Worm (Caenorhabditis elegans) whole organism, L2 larva: ENCODE measurements around the gene cyp-31A5.

ENCODE experiments used
- C34F6.9 ChIP-seq: fragments of 150-350 bp; optimal IDR thresholded peaks from 2 replicates; lab custom pipeline; 2014; ENCODE audit warnings: missing biosample characterization, missing genetic modification characterization
- R02D3.7 ChIP-seq: fragments of 150-350 bp; optimal IDR thresholded peaks from 2 replicates; lab custom pipeline; 2014; ENCODE audit warnings: missing biosample characterization, missing genetic modification characterization
- ZK546.5 ChIP-seq: sonication (generic microtip); optimal IDR thresholded peaks from 2 replicates; lab custom pipeline; 2017; ENCODE audit warnings: missing biosample characterization, missing genetic modification characterization
- aly-2 ChIP-seq: fragments of 150-350 bp; optimal IDR thresholded peaks from 2 replicates; lab custom pipeline; 2014; ENCODE audit warnings: missing biosample characterization, missing genetic modification characterization
- ceh-16 ChIP-seq: fragments of 150-350 bp; optimal IDR thresholded peaks from 2 replicates; lab custom pipeline; 2014; ENCODE audit warnings: missing biosample characterization, missing genetic modification characterization
- crh-2 ChIP-seq: sonication (generic microtip); optimal IDR thresholded peaks from 2 replicates; lab custom pipeline; 2017; ENCODE audit warnings: missing biosample characterization, missing genetic modification characterization
- elt-1 ChIP-seq: fragments of 150-350 bp; optimal IDR thresholded peaks from 2 replicates; lab custom pipeline; 2014; ENCODE audit warnings: missing biosample characterization, missing genetic modification characterization
- nhr-11 ChIP-seq: fragments of 150-350 bp; optimal IDR thresholded peaks from 2 replicates; lab custom pipeline; 2014; ENCODE audit warnings: missing biosample characterization, missing genetic modification characterization
- nhr-12 ChIP-seq: fragments of 150-350 bp; optimal IDR thresholded peaks from 2 replicates; lab custom pipeline; 2014; ENCODE audit warnings: missing biosample characterization, missing genetic modification characterization
- nhr-237 ChIP-seq: fragments of 150-350 bp; optimal IDR thresholded peaks from 2 replicates; lab custom pipeline; 2014; ENCODE audit warnings: missing biosample characterization, missing genetic modification characterization
- snpc-4 ChIP-seq: fragments of 150-350 bp; optimal IDR thresholded peaks from 2 replicates; lab custom pipeline; 2014; ENCODE audit warnings: missing biosample characterization, missing genetic modification characterization
- zag-1 ChIP-seq: fragments of 150-350 bp; optimal IDR thresholded peaks from 2 replicates; lab custom pipeline; 2014; ENCODE audit warnings: missing biosample characterization, missing genetic modification characterization
- ztf-11 ChIP-seq: sonication (generic microtip); optimal IDR thresholded peaks from 2 replicates; lab custom pipeline; 2017; ENCODE audit warnings: missing biosample characterization, missing genetic modification characterization

ce11 chrIV:13392230-13392629 lies 8.9 kb upstream of the cyp-31A5 start:
- TF ChIP-seq crh-2 (tag; lab: Kevin White, UChicago) (no peak), ceh-16 (tag; lab: Kevin White, UChicago) (no peak), snpc-4 (tag; lab: Kevin White, UChicago) (no peak), elt-1 (tag; lab: Kevin White, UChicago) (no peak), ZK546.5 (tag; lab: Kevin White, UChicago) (no peak), C34F6.9 (tag; lab: Kevin White, UChicago) (no peak), ztf-11 (tag; lab: Kevin White, UChicago) (no peak), zag-1 (tag; lab: Kevin White, UChicago) (no peak), aly-2 (tag; lab: Kevin White, UChicago) (no peak), nhr-237 (tag; lab: Kevin White, UChicago) (no peak), R02D3.7 (no peak), nhr-12 (tag; lab: Kevin White, UChicago) (no peak), nhr-11 (tag; lab: Kevin White, UChicago) (no peak)
